Worm (Caenorhabditis elegans) whole organism, early embryonic: ENCODE measurements around the gene K09D9.9.

Source experiments
- B0310.2 ChIP-seq: sonication (generic microtip); optimal IDR thresholded peaks from 2 replicates; lab custom pipeline; 2016; ENCODE audit warnings: mild to moderate bottlenecking, missing genetic modification characterization, missing compliant biosample characterization
- F13C5.2 ChIP-seq: sonication (generic microtip); optimal IDR thresholded peaks from 2 replicates; lab custom pipeline; 2017; ENCODE audit warnings: mild to moderate bottlenecking, missing genetic modification characterization, inconsistent platforms, missing compliant biosample characterization
- aly-1 ChIP-seq: sonication (generic microtip); optimal IDR thresholded peaks from 2 replicates; lab custom pipeline; 2016; ENCODE audit warnings: missing genetic modification characterization, missing compliant biosample characterization
- ama-1 ChIP-seq: fragments of 150-350 bp; optimal IDR thresholded peaks from 2 replicates; lab custom pipeline; 2014
- ceh-13 ChIP-seq: fragments of 200-800 bp; sonication (Bioruptor generic); optimal IDR thresholded peaks from 2 replicates; lab custom pipeline; 2018; ENCODE audit warnings: mild to moderate bottlenecking, missing genetic modification characterization, missing compliant biosample characterization
- ceh-36 ChIP-seq: sonication (generic microtip); optimal IDR thresholded peaks from 2 replicates; lab custom pipeline; 2016; ENCODE audit warnings: missing genetic modification characterization, inconsistent platforms, missing compliant biosample characterization
- ets-7 ChIP-seq: sonication (generic microtip); optimal IDR thresholded peaks from 2 replicates; lab custom pipeline; 2016; ENCODE audit warnings: missing genotype, missing genetic modification characterization, missing compliant biosample characterization
- flt-1 ChIP-seq: fragments of 200-800 bp; sonication (Bioruptor generic); IDR thresholded peaks from 2 replicates; pipeline ENCODE4 v1.3.6; 2022; ENCODE audit warnings: missing genetic modification characterization, missing compliant biosample characterization
- hmbx-1 ChIP-seq: sonication (generic microtip); optimal IDR thresholded peaks from 2 replicates; lab custom pipeline; 2016; ENCODE audit warnings: mild to moderate bottlenecking, missing genetic modification characterization, missing compliant biosample characterization
- hmg-4 ChIP-seq: fragments of 200-800 bp; sonication (Bioruptor generic); optimal IDR thresholded peaks from 2 replicates; lab custom pipeline; 2018; ENCODE audit warnings: mild to moderate bottlenecking, missing genetic modification characterization, missing compliant biosample characterization
- hnd-1 ChIP-seq: sonication (generic microtip); optimal IDR thresholded peaks from 2 replicates; lab custom pipeline; 2016; ENCODE audit warnings: missing genetic modification characterization, missing compliant biosample characterization
- pes-1 ChIP-seq: fragments of 200-800 bp; sonication (Bioruptor generic); IDR thresholded peaks from 2 replicates; pipeline ENCODE4 v1.3.6; 2022; ENCODE audit warnings: missing genetic modification reagents, missing genetic modification characterization, missing compliant biosample characterization
- scrt-1 ChIP-seq: fragments of 200-800 bp; sonication (Bioruptor generic); IDR thresholded peaks from 2 replicates; pipeline ENCODE4 v1.3.6; 2022; ENCODE audit warnings: missing genetic modification characterization, missing compliant biosample characterization
- sea-1 ChIP-seq: fragments of 200-800 bp; sonication (Bioruptor generic); conservative IDR thresholded peaks from 2 replicates; pipeline ENCODE4 v1.3.6; 2022; ENCODE audit warnings: missing genetic modification characterization, missing compliant biosample characterization
- tbx-11 ChIP-seq: fragments of 200-800 bp; sonication (Bioruptor generic); IDR thresholded peaks from 2 replicates; pipeline ENCODE4 v1.3.6; 2022; ENCODE audit warnings: missing genetic modification characterization, missing compliant biosample characterization
- tbx-37 ChIP-seq: fragments of 200-800 bp; sonication (Bioruptor generic); conservative IDR thresholded peaks from 2 replicates; pipeline ENCODE4 v1.3.6; 2022; ENCODE audit warnings: missing genetic modification reagents, missing genetic modification characterization, missing compliant biosample characterization
- tra-4 ChIP-seq: sonication (generic microtip); optimal IDR thresholded peaks from 2 replicates; lab custom pipeline; 2017; ENCODE audit warnings: missing genetic modification characterization, missing compliant biosample characterization

Gene K09D9.9

DNA sequence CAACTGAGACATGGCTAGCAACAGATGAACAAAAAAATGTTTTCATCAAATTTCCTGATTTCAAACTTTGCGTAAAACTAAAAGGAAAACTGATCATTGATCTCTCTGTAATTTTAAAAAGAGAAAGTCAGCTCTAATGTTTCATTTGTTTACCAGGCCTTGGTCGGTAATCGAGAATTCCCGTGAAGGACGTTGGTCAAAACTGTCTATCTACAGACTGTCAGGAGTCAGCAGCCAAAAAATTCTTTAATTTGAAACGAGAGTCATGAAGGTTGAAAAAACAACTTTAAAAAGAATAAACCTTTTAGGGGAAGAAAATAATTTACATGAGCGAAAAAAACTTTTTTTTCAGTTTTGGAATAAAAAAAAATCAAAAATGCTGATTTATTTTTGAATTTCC lies 8.8 kb downstream of the K09D9.9 start:
- no peak for TF ChIP-seq ceh-36 (tag; lab: Kevin White, UChicago)
- TF ChIP-seq sea-1 (GFP tag; lab: Robert Waterston, UW), result no peak

DNA sequence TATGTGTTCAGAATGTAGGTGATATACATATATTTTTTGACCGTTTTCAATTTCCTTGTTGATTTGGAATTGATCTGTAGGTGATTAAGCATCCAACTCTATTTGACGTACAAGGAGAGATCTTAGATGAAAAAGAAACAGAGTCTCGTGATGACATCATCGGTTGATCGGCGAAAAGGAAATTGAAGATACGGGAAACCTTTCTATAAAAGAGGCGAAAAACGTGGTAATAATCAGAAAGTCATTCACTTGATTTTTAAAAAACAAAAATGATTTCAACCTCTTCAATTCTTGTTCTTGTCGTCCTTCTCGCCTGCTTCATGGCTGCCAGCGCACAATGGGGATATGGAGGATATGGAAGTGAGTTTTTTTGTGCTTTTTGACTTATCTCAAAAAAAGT lies 9.8 kb downstream of the K09D9.9 start, which contains the start of gene nlp-29:
nlp-29 (plus strand) TSS at position 248 of the 400 bp plus-strand sequence.
- no peak for TF ChIP-seq flt-1 (GFP tag; lab: Robert Waterston, UW)
- no peak for TF ChIP-seq pes-1 (GFP tag; lab: Robert Waterston, UW)
- TF ChIP-seq scrt-1 (GFP tag; lab: Robert Waterston, UW), result no peak
- TF ChIP-seq ama-1, result no peak
- no peak for TF ChIP-seq ceh-13 (GFP tag; lab: Kevin White, UChicago)
- no peak for TF ChIP-seq hmbx-1 (tag; lab: Kevin White, UChicago)
- no peak for TF ChIP-seq tbx-11 (GFP tag; lab: Robert Waterston, UW)
- no peak for TF ChIP-seq sea-1 (GFP tag; lab: Robert Waterston, UW)
- TF ChIP-seq hmg-4 (GFP tag; lab: Kevin White, UChicago), result no peak
- TF ChIP-seq tbx-37 (GFP tag; lab: Robert Waterston, UW), result no peak
- no peak for TF ChIP-seq B0310.2 (tag; lab: Kevin White, UChicago)
- TF ChIP-seq F13C5.2 (tag; lab: Kevin White, UChicago), result no peak
- TF ChIP-seq ets-7, result no peak

DNA sequence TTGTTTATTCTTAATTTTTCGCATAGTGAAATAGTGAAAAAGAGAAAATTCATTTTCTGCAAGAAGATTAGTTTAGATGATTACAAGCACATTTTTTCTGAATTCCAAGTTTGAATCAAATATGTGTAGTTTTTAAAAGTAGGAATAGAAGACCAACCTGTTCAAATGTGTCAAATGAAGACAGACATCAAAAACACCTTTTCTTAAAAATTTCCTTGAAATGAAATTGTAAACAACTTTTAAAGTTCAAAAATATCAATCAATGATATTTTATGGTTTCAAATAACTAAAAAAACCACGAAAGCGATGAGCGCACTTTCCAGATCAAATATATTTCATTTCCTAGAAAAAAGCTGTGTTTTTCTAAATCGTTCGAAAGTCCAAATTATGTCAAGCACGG lies 12.3 kb downstream of the K09D9.9 start, which contains the start of gene nlp-30:
nlp-30 (plus strand) TSS at position 301 of the 400 bp plus-strand sequence.
- no peak for TF ChIP-seq sea-1 (GFP tag; lab: Robert Waterston, UW)

DNA sequence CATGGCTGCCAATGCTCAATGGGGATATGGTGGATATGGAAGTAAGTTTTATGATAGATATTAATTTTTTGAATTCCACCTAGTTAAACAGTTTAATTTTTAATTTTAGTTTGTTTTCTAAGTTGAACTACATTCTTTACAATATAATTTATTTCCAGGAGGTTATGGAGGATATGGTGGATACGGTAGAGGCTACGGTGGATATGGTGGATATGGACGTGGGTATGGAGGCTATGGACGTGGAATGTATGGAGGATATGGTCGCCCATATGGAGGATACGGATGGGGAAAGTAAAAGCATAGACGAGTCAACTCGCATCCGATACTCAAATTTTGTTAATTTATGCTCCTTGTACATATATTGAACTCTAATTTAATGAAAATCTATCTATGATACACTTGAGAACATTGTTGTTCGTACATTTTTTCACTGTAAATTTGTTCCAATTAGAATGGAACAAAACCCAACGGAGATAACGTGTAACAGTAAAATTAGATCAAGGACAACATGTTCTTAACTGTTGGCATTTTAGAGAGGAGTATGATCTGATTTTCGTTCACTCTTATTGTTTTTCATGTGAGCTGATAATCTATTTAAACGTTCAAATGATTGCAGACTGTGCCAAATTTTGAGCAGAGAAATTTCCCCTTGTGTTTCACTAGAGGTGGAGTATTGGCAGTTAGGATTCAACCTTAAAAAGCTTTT lies 13.6 kb downstream of the K09D9.9 start:
- TF ChIP-seq tbx-37 (GFP tag; lab: Robert Waterston, UW) (no peak), scrt-1 (GFP tag; lab: Robert Waterston, UW) (no peak), hmg-4 (GFP tag; lab: Kevin White, UChicago) (no peak), tra-4 (tag; lab: Kevin White, UChicago) (no peak), ama-1 (no peak), pes-1 (GFP tag; lab: Robert Waterston, UW) (no peak), hmbx-1 (tag; lab: Kevin White, UChicago) (no peak), B0310.2 (tag; lab: Kevin White, UChicago) (no peak), ets-7 (no peak), tbx-11 (GFP tag; lab: Robert Waterston, UW) (no peak), flt-1 (GFP tag; lab: Robert Waterston, UW) (no peak), hnd-1 (no peak), F13C5.2 (tag; lab: Kevin White, UChicago) (no peak), aly-1 (tag; lab: Kevin White, UChicago) (no peak), ceh-13 (GFP tag; lab: Kevin White, UChicago) (no peak)

DNA sequence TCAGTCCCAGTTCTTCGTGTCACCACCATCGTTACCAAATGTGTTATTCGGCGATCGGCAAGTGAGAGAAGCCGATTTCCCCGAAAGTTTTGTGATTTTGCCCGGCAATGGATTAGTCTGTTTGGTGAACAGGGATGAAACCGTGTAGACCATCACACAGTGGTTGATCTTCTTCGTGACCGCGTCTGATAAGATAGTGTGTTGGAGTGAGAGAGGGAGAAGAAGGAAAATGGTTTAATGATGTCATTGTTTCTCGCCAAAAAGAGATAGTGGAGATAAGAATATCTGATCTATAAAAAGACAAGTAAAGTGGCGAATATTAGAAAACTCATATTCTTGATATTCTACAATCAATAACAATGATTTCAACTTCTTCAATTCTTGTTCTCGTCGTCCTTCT lies 14.1 kb downstream of the K09D9.9 start, which contains the start of gene nlp-31:
nlp-31 (plus strand) TSS at position 237 of the 400 bp plus-strand sequence.
- TF ChIP-seq tbx-37 (GFP tag; lab: Robert Waterston, UW), result no peak
- no peak for TF ChIP-seq hnd-1

DNA sequence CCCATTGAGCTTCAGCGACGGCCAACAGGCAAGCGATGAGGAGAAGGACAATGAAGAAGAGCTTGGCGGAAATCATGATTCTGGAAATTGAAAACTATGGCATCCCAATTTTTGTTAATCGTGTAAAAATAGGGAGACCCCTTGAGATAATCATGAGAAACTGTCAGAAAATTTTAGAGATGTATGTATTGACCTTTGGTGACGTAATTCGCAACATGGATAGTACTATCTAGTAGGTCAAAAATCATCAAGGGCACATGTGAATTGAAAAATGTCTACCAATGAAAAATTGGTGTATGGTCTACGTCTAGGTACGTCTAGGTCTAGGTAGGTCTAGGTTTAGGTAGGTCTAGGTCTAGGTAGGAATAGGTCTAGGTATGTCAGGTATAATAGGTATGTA lies 14.9 kb downstream of the K09D9.9 start, which contains the start of gene nlp-34:
nlp-34 (minus strand) TSS at position 82 of the 400 bp plus-strand sequence.
- TF ChIP-seq ama-1 (no peak), sea-1 (GFP tag; lab: Robert Waterston, UW) (no peak), B0310.2 (tag; lab: Kevin White, UChicago) (no peak), scrt-1 (GFP tag; lab: Robert Waterston, UW) (no peak), hmg-4 (GFP tag; lab: Kevin White, UChicago) (no peak), tbx-11 (GFP tag; lab: Robert Waterston, UW) (no peak), hmbx-1 (tag; lab: Kevin White, UChicago) (no peak), ceh-36 (tag; lab: Kevin White, UChicago) (no peak), ets-7 (no peak), tra-4 (tag; lab: Kevin White, UChicago) (no peak), hnd-1 (no peak), F13C5.2 (tag; lab: Kevin White, UChicago) (no peak), tbx-37 (GFP tag; lab: Robert Waterston, UW) (no peak), flt-1 (GFP tag; lab: Robert Waterston, UW) (no peak), aly-1 (tag; lab: Kevin White, UChicago) (no peak), pes-1 (GFP tag; lab: Robert Waterston, UW) (no peak), ceh-13 (GFP tag; lab: Kevin White, UChicago) (no peak)

DNA sequence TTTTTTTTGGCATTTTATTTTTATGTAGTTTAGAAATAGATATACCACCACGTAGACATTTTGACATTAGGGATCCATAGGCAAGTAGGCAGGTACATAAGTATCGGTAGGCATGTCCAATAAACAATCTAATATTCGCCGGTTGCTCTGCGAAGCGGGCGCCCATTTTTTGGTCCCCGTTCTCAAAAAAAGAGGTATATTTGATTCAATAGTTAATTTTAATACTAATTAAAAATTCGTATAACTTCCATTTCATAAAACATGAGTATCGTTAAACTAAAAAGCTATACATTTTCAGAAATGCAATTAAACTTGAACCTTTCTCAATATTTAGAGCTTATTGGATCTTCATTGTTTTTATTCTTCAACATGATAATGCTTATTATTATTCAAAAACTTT lies 17.0 kb downstream of the K09D9.9 start, which contains the start of gene str-83:
str-83 (plus strand) TSS at position 301 of the 400 bp plus-strand sequence.
- TF ChIP-seq ets-7, result no peak
- TF ChIP-seq hmbx-1 (tag; lab: Kevin White, UChicago), result no peak
- TF ChIP-seq B0310.2 (tag; lab: Kevin White, UChicago), result no peak
- TF ChIP-seq scrt-1 (GFP tag; lab: Robert Waterston, UW), result no peak
- TF ChIP-seq pes-1 (GFP tag; lab: Robert Waterston, UW), result no peak
- TF ChIP-seq aly-1 (tag; lab: Kevin White, UChicago), result no peak
- TF ChIP-seq flt-1 (GFP tag; lab: Robert Waterston, UW), result no peak
- TF ChIP-seq hnd-1, result no peak
- no peak for TF ChIP-seq hmg-4 (GFP tag; lab: Kevin White, UChicago)
- TF ChIP-seq tra-4 (tag; lab: Kevin White, UChicago), result no peak
- TF ChIP-seq ama-1, result no peak
- no peak for TF ChIP-seq ceh-36 (tag; lab: Kevin White, UChicago)
- TF ChIP-seq tbx-37 (GFP tag; lab: Robert Waterston, UW), result no peak
- no peak for TF ChIP-seq F13C5.2 (tag; lab: Kevin White, UChicago)
- TF ChIP-seq ceh-13 (GFP tag; lab: Kevin White, UChicago), result no peak
- no peak for TF ChIP-seq sea-1 (GFP tag; lab: Robert Waterston, UW)
